Worm (Caenorhabditis elegans): ENCODE results near the gene F21D12.2.

Gene F21D12.2

DNA sequence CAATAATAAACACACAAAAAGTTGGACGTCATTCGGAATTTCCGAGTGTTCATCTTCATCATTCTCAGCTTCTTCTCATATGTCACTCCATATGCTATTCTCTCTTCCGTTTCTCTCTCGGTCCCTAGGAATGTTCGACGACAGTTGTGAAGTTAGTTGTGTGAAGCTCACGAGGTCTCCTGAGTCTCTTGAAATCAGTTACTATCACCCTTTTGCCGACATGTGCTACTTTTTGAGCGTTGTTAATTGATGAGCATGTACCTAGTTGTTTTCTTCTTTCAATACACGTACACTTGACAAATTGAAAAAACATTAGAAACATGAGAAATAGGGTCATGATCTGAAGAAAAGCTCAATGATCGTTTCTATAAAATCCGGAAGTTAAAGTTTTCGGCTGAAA, 5.7 kb downstream of the F21D12.2 start (continued):
- no peak for TF ChIP-seq php-3 (GFP tag; IDR thresholded peaks at IDR 0.05)
- TF ChIP-seq nhr-6 (tag; optimal IDR thresholded peaks at IDR 0.05), result no peak
- TF ChIP-seq spr-1 (tag; optimal IDR thresholded peaks at IDR 0.05), result no peak
- no peak for TF ChIP-seq mes-2 (tag; optimal IDR thresholded peaks at IDR 0.05; ENCODE audit: poor library complexity, severe bottlenecking)
- no peak for TF ChIP-seq dve-1 (tag; optimal IDR thresholded peaks at IDR 0.05; ENCODE audit: insufficient read depth)
- peak in 1 of 2 experiments; percentile 90 for TF ChIP-seq daf-16 (GFP tag; optimal IDR thresholded peaks at IDR 0.05)
- TF ChIP-seq daf-16 (tag; optimal IDR thresholded peaks at IDR 0.05), result no peak
- peak in 1 of 2 experiments; percentile 20 for TF ChIP-seq mdl-1 (tag; optimal IDR thresholded peaks at IDR 0.05)
- peak; percentile 37; the same call in 1 of the 2 replicates for TF ChIP-seq ctbp-1 (GFP tag; IDR thresholded peaks at IDR 0.05)
- peak; percentile 38; the same call in 1 of the 2 replicates for TF ChIP-seq ceh-20 (GFP tag; IDR thresholded peaks at IDR 0.05)
- TF ChIP-seq hlh-11 (tag; optimal IDR thresholded peaks at IDR 0.05), result peak; percentile 75
- TF ChIP-seq aha-1 (tag), result peak; percentile 99
- TF ChIP-seq nhr-76 (tag; optimal IDR thresholded peaks at IDR 0.05), result no peak

DNA sequence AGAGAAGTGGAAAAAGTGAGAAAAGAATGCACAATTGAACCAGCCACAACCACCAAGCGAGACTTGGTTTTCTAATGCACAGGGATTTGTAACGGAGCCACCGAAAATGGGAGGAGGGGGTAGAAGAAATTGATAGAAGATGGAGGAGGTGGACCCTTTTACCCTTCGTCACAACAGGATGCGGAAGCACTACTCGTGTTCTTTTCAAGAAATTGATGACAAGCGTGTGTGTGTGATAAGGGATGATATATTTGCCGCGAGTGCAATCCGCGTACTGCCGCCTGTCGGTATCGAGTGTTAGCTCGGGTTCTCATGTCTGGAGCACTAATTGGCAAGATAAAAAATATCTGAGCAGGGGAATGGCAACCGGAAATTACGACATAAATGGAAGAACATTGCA, 6.4 kb downstream of the F21D12.2 start, which contains the start of gene F21D12.3:
TSS of gene F21D12.3 (minus strand) at position 101 of the 400 bp plus-strand sequence.
- TF ChIP-seq rbr-2 (tag; optimal IDR thresholded peaks at IDR 0.05), result no peak
- no peak for TF ChIP-seq nhr-25 (tag; optimal IDR thresholded peaks at IDR 0.05; ENCODE audit: borderline replicate concordance, insufficient read depth)
- TF ChIP-seq sdz-12 (GFP tag; optimal IDR thresholded peaks at IDR 0.05), result peak; percentile 16
- TF ChIP-seq T26A8.4 (GFP tag; IDR thresholded peaks at IDR 0.05), result 0 out of 2 replicates have a peak, but pooled peaks have one; percentile 17
- no peak for TF ChIP-seq F44E2.7 (GFP tag; IDR thresholded peaks at IDR 0.05)
- TF ChIP-seq egl-43 (GFP tag; IDR thresholded peaks at IDR 0.05), result 0 out of 2 replicates have a peak, but pooled peaks have one; percentile 8
- no peak for TF ChIP-seq zip-11 (GFP tag; IDR thresholded peaks at IDR 0.05)
- no peak for TF ChIP-seq arid-1 (GFP tag; conservative IDR thresholded peaks at IDR 0.05)
- TF ChIP-seq lim-7 (GFP tag; IDR thresholded peaks at IDR 0.05), result 0 out of 2 replicates have a peak, but pooled peaks have one; percentile 19
- peak; percentile 24 for TF ChIP-seq hlh-30 (tag; optimal IDR thresholded peaks at IDR 0.05; ENCODE audit: insufficient read depth)
- TF ChIP-seq madf-9 (GFP tag; conservative IDR thresholded peaks at IDR 0.05), result 0 out of 2 replicates have a peak, but pooled peaks have one; percentile 50
- TF ChIP-seq zip-2 (tag; optimal IDR thresholded peaks at IDR 0.05), result no peak
- TF ChIP-seq dmd-6 (GFP tag; IDR thresholded peaks at IDR 0.05), result 0 out of 2 replicates have a peak, but pooled peaks have one; percentile 12
- TF ChIP-seq unc-39 (tag; optimal IDR thresholded peaks at IDR 0.05), result no peak
- TF ChIP-seq mes-2 (tag; optimal IDR thresholded peaks at IDR 0.05; ENCODE audit: poor library complexity, severe bottlenecking), result peak; percentile 8
- no peak for TF ChIP-seq ztf-7 (tag; optimal IDR thresholded peaks at IDR 0.05)

DNA sequence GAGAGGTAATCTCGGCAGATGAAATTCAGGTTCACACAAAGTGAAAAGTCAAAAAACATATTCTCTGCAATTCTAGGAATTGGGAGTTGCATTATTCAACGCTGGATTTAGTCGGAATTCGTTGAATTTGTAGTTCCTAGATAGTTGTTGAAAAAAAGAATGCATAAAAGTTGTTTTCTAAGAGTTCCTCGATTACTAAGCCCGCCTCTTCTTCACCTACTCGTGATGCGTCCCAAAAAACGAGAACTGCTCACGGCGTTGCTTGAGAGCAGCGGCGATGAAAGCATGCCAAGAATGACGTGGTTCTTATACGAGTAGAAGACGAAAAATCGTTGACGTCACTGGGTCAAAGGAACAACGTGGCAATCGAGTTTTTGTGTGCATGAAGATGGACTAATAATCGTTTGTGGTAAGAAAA, 7.5 kb downstream of the F21D12.2 start:
- TF ChIP-seq hlh-11 (tag; optimal IDR thresholded peaks at IDR 0.05) (peak; percentile 30), zip-2 (tag; optimal IDR thresholded peaks at IDR 0.05) (no peak), hmg-1.1 (GFP tag; IDR thresholded peaks at IDR 0.05) (no peak), nhr-11 (tag; optimal IDR thresholded peaks at IDR 0.05) (peak; percentile 19), lsy-2 (tag; optimal IDR thresholded peaks at IDR 0.05) (peak in 1 of 2 experiments; percentile 53), ceh-20 (GFP tag; IDR thresholded peaks at IDR 0.05) (peak; percentile 48; the same call in 1 of the 2 replicates), nhr-10 (tag; optimal IDR thresholded peaks at IDR 0.05) (no peak), hif-1 (tag; optimal IDR thresholded peaks at IDR 0.05) (peak in 1 of 2 experiments; percentile 61), fkh-10 (GFP tag; optimal IDR thresholded peaks at IDR 0.05) (peak; percentile 50), nhr-42 (GFP tag; IDR thresholded peaks at IDR 0.05) (no peak), daf-8 (GFP tag; IDR thresholded peaks at IDR 0.05) (no peak), hlh-30 (tag; optimal IDR thresholded peaks at IDR 0.05; ENCODE audit: insufficient read depth) (peak; percentile 45), ctbp-1 (GFP tag; IDR thresholded peaks at IDR 0.05) (peak; percentile 62), php-3 (GFP tag; IDR thresholded peaks at IDR 0.05) (0 out of 2 replicates have a peak, but pooled peaks have one; percentile 7), mep-1 (tag; optimal IDR thresholded peaks at IDR 0.05) (peak; percentile 33), mdl-1 (tag; optimal IDR thresholded peaks at IDR 0.05) (peak in 1 of 2 experiments; percentile 40), dmd-6 (GFP tag; IDR thresholded peaks at IDR 0.05) (peak; percentile 29; the same call in 1 of the 2 replicates), nhr-41 (GFP tag; IDR thresholded peaks at IDR 0.05) (no peak)
